Worm (Caenorhabditis elegans): ENCODE results near the gene col-40.

col-40 gene

ce11 chrII:1106914-1107597 is at the start of gene col-40:
col-40 (minus strand) TSS chrII:1106964.
- TF ChIP-seq W03F9.2 (tag; optimal IDR thresholded peaks at IDR 0.05) (no peak), dao-5 (tag; optimal IDR thresholded peaks at IDR 0.05) (no peak), him-1 (tag; optimal IDR thresholded peaks at IDR 0.05) (no peak)

DNA sequence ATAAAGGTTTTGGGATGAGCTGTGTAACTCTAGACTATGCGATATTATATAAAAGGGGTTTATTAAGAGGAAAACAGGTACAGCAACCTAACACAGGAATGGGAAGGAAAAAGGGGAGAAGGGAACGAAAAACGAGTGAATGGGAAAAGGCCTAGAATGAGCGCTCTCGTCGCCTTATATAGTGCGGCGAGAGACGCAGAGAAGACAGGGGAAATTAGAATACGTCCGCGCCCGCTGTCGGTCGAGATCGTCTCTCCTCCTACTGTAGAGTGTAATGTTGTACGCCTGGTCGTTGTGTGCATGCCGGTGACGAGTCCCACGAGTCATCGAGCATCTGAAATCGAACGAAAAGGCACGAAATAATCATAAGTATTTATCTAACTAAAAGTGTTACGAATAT is 46.5 kb upstream of the col-40 start:
- TF ChIP-seq him-1 (tag; optimal IDR thresholded peaks at IDR 0.05) (no peak), dao-5 (tag; optimal IDR thresholded peaks at IDR 0.05) (no peak), W03F9.2 (tag; optimal IDR thresholded peaks at IDR 0.05) (no peak)

- TF ChIP-seq dao-5 (tag; optimal IDR thresholded peaks at IDR 0.05) = no peak
- no peak for TF ChIP-seq him-1 (tag; optimal IDR thresholded peaks at IDR 0.05)
- TF ChIP-seq W03F9.2 (tag; optimal IDR thresholded peaks at IDR 0.05) = no peak
Observed at ce11 chrII:1152732-1153131, 46.0 kb upstream of the col-40 start.

ce11 chrII:1151810-1152209 is 45.0 kb upstream of the col-40 start:
- TF ChIP-seq W03F9.2 (tag; optimal IDR thresholded peaks at IDR 0.05) (no peak), him-1 (tag; optimal IDR thresholded peaks at IDR 0.05) (no peak), dao-5 (tag; optimal IDR thresholded peaks at IDR 0.05) (no peak)

DNA sequence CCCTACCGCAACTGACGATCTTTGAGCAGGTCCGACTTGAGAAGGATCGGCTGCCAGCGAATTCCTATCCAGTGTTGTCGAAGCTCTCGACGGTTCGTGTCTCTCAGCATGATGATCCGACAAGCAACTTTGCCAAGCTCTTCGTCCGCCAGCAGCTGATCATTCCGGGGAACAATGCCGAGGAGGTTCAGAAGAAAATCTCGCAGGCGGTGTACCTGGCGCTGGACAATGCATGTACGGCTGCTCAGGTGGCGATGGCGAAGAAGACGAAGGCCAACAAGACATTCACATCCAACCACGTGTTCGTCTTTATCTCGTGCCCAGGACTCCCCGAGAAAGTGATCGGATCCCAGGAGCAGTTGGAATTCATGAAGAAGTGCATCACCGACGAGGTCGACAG is 42.6 kb upstream of the col-40 start:
- TF ChIP-seq dao-5 (tag; optimal IDR thresholded peaks at IDR 0.05) (no peak), W03F9.2 (tag; optimal IDR thresholded peaks at IDR 0.05) (no peak), him-1 (tag; optimal IDR thresholded peaks at IDR 0.05) (no peak)

ce11 chrII:1143173-1143738 is 36.5 kb upstream of the col-40 start:
- no peak for TF ChIP-seq W03F9.2 (tag; optimal IDR thresholded peaks at IDR 0.05)
- TF ChIP-seq him-1 (tag; optimal IDR thresholded peaks at IDR 0.05) = no peak
- no peak for TF ChIP-seq dao-5 (tag; optimal IDR thresholded peaks at IDR 0.05)

DNA sequence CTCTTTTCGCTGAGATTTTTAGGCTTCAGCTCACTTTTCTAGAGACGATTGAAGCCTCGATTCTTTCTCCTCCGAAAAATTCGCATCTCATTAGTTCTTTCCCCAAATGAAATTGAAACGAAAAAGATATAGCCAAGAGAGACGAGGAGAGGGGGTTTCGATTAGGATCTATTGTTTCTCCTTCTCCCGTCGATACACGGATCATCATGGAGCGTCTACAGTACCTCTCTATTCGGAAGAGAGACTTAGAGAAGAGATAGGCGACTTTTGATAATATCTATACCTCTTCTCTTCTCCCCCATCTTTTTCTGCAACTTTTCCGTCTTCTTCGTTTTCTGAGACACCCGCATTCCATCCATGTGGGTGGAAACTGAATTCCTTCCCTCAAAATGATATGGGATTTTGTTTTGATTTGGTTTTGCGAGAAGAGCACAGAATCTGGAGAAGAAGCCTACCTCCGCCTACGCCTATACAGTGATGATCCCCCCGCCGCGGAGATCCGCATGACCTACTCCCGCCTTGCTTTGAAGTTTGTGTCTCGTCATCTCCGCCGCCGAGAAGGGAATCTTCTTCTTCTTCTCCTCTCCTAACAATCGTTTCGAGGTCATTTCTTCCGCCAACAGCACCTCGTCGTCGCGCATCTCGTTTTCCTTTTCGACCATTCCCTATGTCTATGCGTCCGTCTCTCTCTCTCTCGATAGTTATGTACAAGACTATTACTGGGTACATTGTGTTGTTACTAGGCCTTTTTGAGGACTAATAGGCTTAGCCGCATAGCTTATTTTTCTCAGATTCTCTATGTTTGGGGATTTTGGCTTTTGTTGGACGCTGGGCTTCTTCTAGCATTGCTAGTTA is 35.2 kb upstream of the col-40 start:
- TF ChIP-seq him-1 (tag; optimal IDR thresholded peaks at IDR 0.05) (no peak), dao-5 (tag; optimal IDR thresholded peaks at IDR 0.05) (no peak), W03F9.2 (tag; optimal IDR thresholded peaks at IDR 0.05) (no peak)

DNA sequence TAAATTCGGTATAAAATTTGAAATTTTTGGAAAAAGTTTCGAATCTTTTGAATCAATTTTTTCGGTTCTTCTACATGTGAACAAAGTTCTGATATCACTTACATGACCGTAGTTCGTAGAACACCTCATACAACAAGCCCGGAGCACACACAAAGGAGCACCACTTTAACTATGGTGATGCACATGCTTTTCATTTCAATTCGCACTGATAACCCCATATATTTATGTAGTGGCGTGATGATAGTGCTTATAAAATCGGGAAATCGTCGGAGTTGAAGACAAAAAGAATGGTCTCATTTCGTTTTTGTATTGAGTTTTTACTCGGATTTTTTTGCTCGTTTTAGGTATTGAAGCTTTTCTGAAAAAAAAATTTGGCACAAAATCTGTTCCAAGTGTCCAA is 33.9 kb upstream of the col-40 start, which contains the start of gene W09B6.4:
Gene W09B6.4 (minus strand): TSS at position 151 of the 400 bp plus-strand sequence.
- TF ChIP-seq dao-5 (tag; optimal IDR thresholded peaks at IDR 0.05) (no peak), him-1 (tag; optimal IDR thresholded peaks at IDR 0.05) (no peak), W03F9.2 (tag; optimal IDR thresholded peaks at IDR 0.05) (no peak)

- TF ChIP-seq dao-5 (tag; optimal IDR thresholded peaks at IDR 0.05) (no peak), W03F9.2 (tag; optimal IDR thresholded peaks at IDR 0.05) (no peak), him-1 (tag; optimal IDR thresholded peaks at IDR 0.05) (no peak)
Observed at ce11 chrII:1138618-1139017, 31.9 kb upstream of the col-40 start.

DNA sequence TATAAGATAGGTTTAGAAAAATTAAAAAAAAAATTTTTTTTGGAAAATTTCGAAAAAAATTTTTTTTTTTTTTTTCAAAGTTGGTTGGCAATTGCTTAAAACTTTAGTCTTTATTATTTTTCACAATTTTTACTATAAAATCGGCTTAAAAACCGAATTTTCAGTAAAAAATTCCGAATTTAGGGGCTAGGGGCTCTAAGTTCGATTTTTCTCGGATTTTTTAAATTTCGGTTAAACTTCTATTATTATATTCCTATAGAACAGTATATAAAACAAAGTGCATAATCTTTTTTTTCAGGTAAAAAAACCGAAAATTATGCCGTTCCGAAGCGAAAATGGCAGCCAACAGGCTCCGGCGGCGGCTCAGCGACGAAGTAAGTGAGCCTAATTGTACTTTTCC is 29.7 kb upstream of the col-40 start, which contains the start of gene pod-2:
Gene pod-2 (plus strand): TSS at position 301 of the 400 bp plus-strand sequence.
- TF ChIP-seq him-1 (tag; optimal IDR thresholded peaks at IDR 0.05) (no peak), W03F9.2 (tag; optimal IDR thresholded peaks at IDR 0.05) (no peak), dao-5 (tag; optimal IDR thresholded peaks at IDR 0.05) (no peak)

DNA sequence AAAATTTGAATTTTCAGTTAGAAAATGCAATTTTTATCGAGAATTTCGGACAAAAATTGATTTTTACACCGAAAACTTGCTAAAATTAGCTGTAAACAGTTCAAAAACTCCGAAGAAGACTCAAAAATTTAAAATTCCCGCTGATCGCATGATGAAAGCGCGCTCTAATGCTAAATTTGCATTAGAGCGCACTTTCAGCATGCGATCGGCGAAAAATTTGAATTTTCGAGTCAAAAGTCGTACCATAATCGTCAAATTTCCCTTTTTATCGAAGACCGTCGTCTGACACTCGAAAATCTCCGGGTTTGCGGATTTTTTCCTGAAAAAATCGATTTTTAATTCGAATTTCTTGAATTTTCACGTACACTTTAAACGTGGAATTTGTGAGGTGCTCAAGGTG is 26.5 kb upstream of the col-40 start:
- no peak for TF ChIP-seq him-1 (tag; optimal IDR thresholded peaks at IDR 0.05)
- TF ChIP-seq W03F9.2 (tag; optimal IDR thresholded peaks at IDR 0.05) = no peak
- TF ChIP-seq dao-5 (tag; optimal IDR thresholded peaks at IDR 0.05) = no peak

DNA sequence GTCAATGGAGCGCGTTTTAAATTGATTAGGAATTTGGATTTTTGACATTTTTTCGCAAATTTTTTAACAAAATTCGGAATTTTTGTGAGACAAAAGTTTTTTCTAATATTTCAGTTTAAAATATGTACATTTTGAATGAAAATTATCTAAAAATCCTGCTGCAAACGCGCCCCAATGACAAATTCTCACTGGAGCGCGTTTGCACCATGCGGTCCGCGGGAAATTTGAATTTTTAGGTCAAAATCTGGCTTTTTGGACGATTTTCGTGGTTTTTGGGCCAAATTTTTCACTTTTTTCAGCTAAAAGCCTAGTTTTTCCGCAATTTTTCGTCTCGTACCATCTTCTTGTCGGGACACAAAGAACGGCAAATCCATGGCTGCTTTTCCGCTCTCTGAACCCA is 26.0 kb upstream of the col-40 start:
- TF ChIP-seq W03F9.2 (tag; optimal IDR thresholded peaks at IDR 0.05) (no peak), dao-5 (tag; optimal IDR thresholded peaks at IDR 0.05) (no peak), him-1 (tag; optimal IDR thresholded peaks at IDR 0.05) (no peak)

DNA sequence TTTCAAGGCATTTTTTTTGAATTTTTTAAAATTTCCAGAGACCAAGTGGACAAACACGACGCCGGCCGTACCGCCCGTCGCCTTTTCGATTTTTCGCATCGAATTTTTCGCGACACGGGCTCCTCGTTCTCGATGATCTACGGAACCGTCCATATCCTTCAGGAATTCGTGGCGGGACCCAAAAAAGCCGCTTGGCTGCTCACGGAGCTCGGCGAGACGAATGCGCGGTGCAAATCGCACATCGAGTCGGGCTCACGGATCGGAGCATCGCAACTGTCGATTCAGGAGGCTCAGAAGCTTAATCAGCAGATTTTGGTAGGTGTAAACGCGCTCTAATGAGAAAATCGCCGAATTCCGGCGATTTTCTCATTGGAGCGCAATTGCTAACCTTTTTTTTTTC is 25.1 kb upstream of the col-40 start:
- TF ChIP-seq dao-5 (tag; optimal IDR thresholded peaks at IDR 0.05) (no peak), him-1 (tag; optimal IDR thresholded peaks at IDR 0.05) (no peak), W03F9.2 (tag; optimal IDR thresholded peaks at IDR 0.05) (no peak)

ce11 chrII:1131367-1131766 is 24.6 kb upstream of the col-40 start:
- TF ChIP-seq W03F9.2 (tag; optimal IDR thresholded peaks at IDR 0.05) (no peak), him-1 (tag; optimal IDR thresholded peaks at IDR 0.05) (no peak), dao-5 (tag; optimal IDR thresholded peaks at IDR 0.05) (no peak)

All from whole organism, L4/young adult.